Worm (Caenorhabditis elegans): Measurements from ENCODE around the gene trpp-1.

The trpp-1 gene

DNA sequence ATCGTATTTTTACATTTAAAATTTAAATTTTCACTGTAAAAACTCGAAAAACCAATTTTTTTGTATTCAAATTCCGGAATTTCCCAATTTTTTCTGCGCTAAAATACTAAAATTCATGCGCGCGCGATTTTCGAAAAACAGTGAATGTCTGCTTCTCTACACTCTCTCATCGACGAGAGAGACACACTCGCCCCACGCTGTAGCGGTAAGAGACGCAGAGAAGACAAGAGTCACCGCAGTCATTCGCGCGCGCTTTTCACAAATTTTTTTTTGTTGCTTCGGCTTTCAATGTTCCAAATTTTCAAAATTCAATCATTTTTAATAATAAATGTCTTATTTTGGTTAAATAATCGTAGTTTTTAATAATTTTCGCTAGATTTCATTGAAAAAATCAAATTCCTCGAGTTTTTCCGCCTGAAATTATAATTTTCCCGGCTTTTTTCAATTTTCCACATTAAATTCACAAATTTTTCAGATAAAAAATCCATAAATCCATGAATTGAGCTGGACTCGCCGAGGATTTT, 15.6 kb upstream of the trpp-1 start, which contains the start of gene arid-1 (continued):
- TF ChIP-seq hrde-1 (tag; optimal IDR thresholded peaks at IDR 0.05; ENCODE audit: borderline replicate concordance) (no peak), dpl-1 (GFP tag; optimal IDR thresholded peaks at IDR 0.05) (peak; percentile 54), aptf-2 (GFP tag; conservative IDR thresholded peaks at IDR 0.05) (no peak), Y95B8A.8 (GFP tag; IDR thresholded peaks at IDR 0.05) (0 out of 2 replicates have a peak, but pooled peaks have one; percentile 11), cebp-2 (GFP tag; IDR thresholded peaks at IDR 0.05) (no peak), F33H1.4 (GFP tag; IDR thresholded peaks at IDR 0.05) (peak; percentile 62), sea-2 (GFP tag; IDR thresholded peaks at IDR 0.05) (no peak), Y79H2A.3 (GFP tag; conservative IDR thresholded peaks at IDR 0.05) (0 out of 2 replicates have a peak, but pooled peaks have one; percentile 38), ztf-6 (GFP tag; IDR thresholded peaks at IDR 0.05) (no peak), F57A8.1 (GFP tag; optimal IDR thresholded peaks at IDR 0.05) (no peak), nhr-80 (tag; optimal IDR thresholded peaks at IDR 0.05) (no peak), nfya-1 (tag; optimal IDR thresholded peaks at IDR 0.05; ENCODE audit: borderline replicate concordance, insufficient read depth) (no peak), gei-17 (GFP tag; optimal IDR thresholded peaks at IDR 0.05) (no peak), hsf-1 (GFP tag; IDR thresholded peaks at IDR 0.05) (0 out of 2 replicates have a peak, but pooled peaks have one; percentile 9), zim-3 (tag; optimal IDR thresholded peaks at IDR 0.05) (no peak), nfya-2 (GFP tag; IDR thresholded peaks at IDR 0.05) (no peak), him-1 (tag; optimal IDR thresholded peaks at IDR 0.05) (peak; percentile 37), F57C9.4 (tag; optimal IDR thresholded peaks at IDR 0.05) (no peak), cebp-1 (GFP tag; IDR thresholded peaks at IDR 0.05) (no peak), cebp-1 (tag; optimal IDR thresholded peaks at IDR 0.05) (no peak), F39B2.1 (GFP tag; IDR thresholded peaks at IDR 0.05) (no peak), T26A5.8 (tag; optimal IDR thresholded peaks at IDR 0.05) (no peak), rcor-1 (GFP tag; IDR thresholded peaks at IDR 0.05) (0 out of 2 replicates have a peak, but pooled peaks have one; percentile 39), bed-2 (GFP tag; IDR thresholded peaks at IDR 0.05) (no peak), hlh-26 (GFP tag; conservative IDR thresholded peaks at IDR 0.05) (no peak), B0336.3 (GFP tag; IDR thresholded peaks at IDR 0.05) (no peak), ccch-3 (GFP tag; optimal IDR thresholded peaks at IDR 0.05) (no peak), snpc-1.1 (tag; optimal IDR thresholded peaks at IDR 0.05; ENCODE audit: insufficient read depth) (peak; percentile 38), attf-5 (GFP tag; optimal IDR thresholded peaks at IDR 0.05) (peak; percentile 84), madf-8 (GFP tag; conservative IDR thresholded peaks at IDR 0.05) (peak; percentile 62), aptf-3 (GFP tag; IDR thresholded peaks at IDR 0.05) (no peak), D2030.7 (GFP tag; IDR thresholded peaks at IDR 0.05) (peak; percentile 84), ztf-18 (tag; optimal IDR thresholded peaks at IDR 0.05) (peak; percentile 62), dpff-1 (tag; optimal IDR thresholded peaks at IDR 0.05) (no peak), hlh-12 (tag; optimal IDR thresholded peaks at IDR 0.05) (no peak), let-607 (tag; optimal IDR thresholded peaks at IDR 0.05) (no peak), zfh-2 (GFP tag; conservative IDR thresholded peaks at IDR 0.05) (no peak), nhr-179 (tag; optimal IDR thresholded peaks at IDR 0.05) (no peak), efl-1 (GFP tag; optimal IDR thresholded peaks at IDR 0.05) (peak; percentile 87), unc-130 (GFP tag; optimal IDR thresholded peaks at IDR 0.05) (peak; percentile 11), egl-18 (GFP tag; IDR thresholded peaks at IDR 0.05) (no peak), lin-40 (tag; optimal IDR thresholded peaks at IDR 0.05) (no peak), ceh-40 (GFP tag; IDR thresholded peaks at IDR 0.05) (no peak), B0035.1 (tag; optimal IDR thresholded peaks at IDR 0.05) (no peak), chd-7 (tag; optimal IDR thresholded peaks at IDR 0.05) (no peak), tbx-9 (tag; optimal IDR thresholded peaks at IDR 0.05; ENCODE audit: borderline replicate concordance) (no peak), ztf-26 (tag; optimal IDR thresholded peaks at IDR 0.05) (no peak), ztf-3 (GFP tag; optimal IDR thresholded peaks at IDR 0.05) (no peak), F52B5.7 (tag; optimal IDR thresholded peaks at IDR 0.05) (no peak)

Data from whole organism, young adult.